Fruit fly (Drosophila melanogaster) whole organism, prepupa: ENCODE data around the gene Gr93a.
A peak's percentile ranks its signal among the peaks of the same experiment; 100 is the strongest.

ENCODE experiments used
- CG10631 ChIP-seq: fragments of 200-800 bp; sonication (Bioruptor generic); optimal IDR thresholded peaks from 2 replicates; lab custom pipeline; 2016; ENCODE audit warnings: missing biosample characterization, missing genetic modification characterization
- CG10669 ChIP-seq: fragments of 200-800 bp; sonication (Bioruptor generic); optimal IDR thresholded peaks from 3 replicates; lab custom pipeline; 2018; ENCODE audit warnings: missing biosample characterization, mild to moderate bottlenecking, missing genetic modification characterization, moderate library complexity
- CG11294 ChIP-seq: fragments of 200-800 bp; sonication (Bioruptor generic); IDR thresholded peaks from 2 replicates; pipeline ENCODE4 v1.3.6; 2022; ENCODE audit warnings: missing biosample characterization, missing genetic modification characterization
- CG11762 ChIP-seq: fragments of 200-800 bp; sonication (Bioruptor generic); optimal IDR thresholded peaks from 3 replicates; lab custom pipeline; 2016; ENCODE audit warnings: missing biosample characterization, missing genetic modification characterization; ENCODE audit not compliant: insufficient read depth
- CG11902 ChIP-seq: fragments of 200-800 bp; sonication (Bioruptor generic); optimal IDR thresholded peaks from 3 replicates; lab custom pipeline; 2016; ENCODE audit warnings: missing biosample characterization, missing genetic modification characterization
- CG15336 ChIP-seq: fragments of 200-800 bp; sonication (Bioruptor generic); IDR thresholded peaks from 2 replicates; pipeline ENCODE4 v1.3.6; 2022; ENCODE audit warnings: missing biosample characterization, missing genetic modification characterization
- CG1621 ChIP-seq: fragments of 200-800 bp; sonication (Bioruptor generic); optimal IDR thresholded peaks from 3 replicates; lab custom pipeline; 2018; ENCODE audit warnings: missing biosample characterization, mild to moderate bottlenecking, missing genetic modification characterization
- CG31627 ChIP-seq: fragments of 200-800 bp; sonication (Bioruptor generic); optimal IDR thresholded peaks from 3 replicates; lab custom pipeline; 2016; ENCODE audit warnings: missing biosample characterization, missing genetic modification characterization
- CG32006 ChIP-seq: fragments of 200-800 bp; sonication (Bioruptor generic); optimal IDR thresholded peaks from 3 replicates; lab custom pipeline; 2017; ENCODE audit warnings: missing biosample characterization, mild to moderate bottlenecking, missing genetic modification characterization
- CG4318 ChIP-seq: fragments of 200-800 bp; sonication (Bioruptor generic); optimal IDR thresholded peaks from 3 replicates; lab custom pipeline; 2017; ENCODE audit warnings: missing biosample characterization, mild to moderate bottlenecking, missing genetic modification characterization
- CG6792 ChIP-seq: fragments of 200-800 bp; sonication (Bioruptor generic); optimal IDR thresholded peaks from 3 replicates; lab custom pipeline; 2016; ENCODE audit warnings: missing biosample characterization, missing genetic modification characterization
- CG6808 ChIP-seq: fragments of 200-800 bp; sonication (Bioruptor generic); optimal IDR thresholded peaks from 3 replicates; lab custom pipeline; 2017; ENCODE audit warnings: missing biosample characterization, missing genetic modification characterization, mild to moderate bottlenecking, moderate library complexity, missing genetic modification reagents
- CG7368 ChIP-seq: fragments of 200-800 bp; sonication (Bioruptor generic); optimal IDR thresholded peaks from 3 replicates; lab custom pipeline; 2016; ENCODE audit warnings: missing biosample characterization, missing genetic modification characterization
- CG8319 ChIP-seq: fragments of 200-800 bp; sonication (Bioruptor generic); optimal IDR thresholded peaks from 3 replicates; lab custom pipeline; 2016; ENCODE audit warnings: missing biosample characterization, missing genetic modification characterization
- CG8632 ChIP-seq: fragments of 200-800 bp; sonication (Bioruptor generic); optimal IDR thresholded peaks from 3 replicates; lab custom pipeline; 2016; ENCODE audit warnings: missing biosample characterization, missing genetic modification characterization
- Eip78C ChIP-seq: fragments of 200-800 bp; sonication (Bioruptor generic); peaks from one replicate; lab custom pipeline; 2016; ENCODE audit warnings: missing biosample characterization, missing genetic modification characterization
- Eip93F ChIP-seq: fragments of 200-800 bp; sonication (Bioruptor generic); optimal IDR thresholded peaks from 2 replicates; lab custom pipeline; 2016; ENCODE audit warnings: missing biosample characterization, mild to moderate bottlenecking, missing genetic modification characterization
- Ets21C ChIP-seq: fragments of 200-800 bp; sonication (Bioruptor generic); optimal IDR thresholded peaks from 3 replicates; lab custom pipeline; 2016; ENCODE audit warnings: missing biosample characterization, missing genetic modification characterization
- Ets96B ChIP-seq: fragments of 200-800 bp; optimal IDR thresholded peaks from 2 replicates; lab custom pipeline; 2019; ENCODE audit warnings: missing biosample characterization, mild to moderate bottlenecking, missing genetic modification characterization, moderate library complexity
- Hr38 ChIP-seq: sonication (Bioruptor generic); optimal IDR thresholded peaks from 2 replicates; lab custom pipeline; 2016; ENCODE audit warnings: missing biosample characterization, missing genetic modification characterization
- Hr4 ChIP-seq: fragments of 200-800 bp; sonication (Bioruptor generic); optimal IDR thresholded peaks from 3 replicates; lab custom pipeline; 2016; ENCODE audit warnings: missing biosample characterization, missing genetic modification characterization
- Lpt ChIP-seq: fragments of 200-800 bp; sonication (Bioruptor generic); optimal IDR thresholded peaks from 3 replicates; lab custom pipeline; 2016; ENCODE audit warnings: missing biosample characterization, missing genetic modification characterization
- Smox ChIP-seq: fragments of 200-800 bp; sonication (Bioruptor generic); optimal IDR thresholded peaks from 3 replicates; lab custom pipeline; 2016; ENCODE audit warnings: missing biosample characterization, missing genetic modification characterization
- Sox102F ChIP-seq: fragments of 200-800 bp; sonication (Bioruptor generic); optimal IDR thresholded peaks from 2 replicates; lab custom pipeline; 2016; ENCODE audit warnings: missing biosample characterization, mild to moderate bottlenecking, missing genetic modification characterization
- Sox14 ChIP-seq: fragments of 200-800 bp; sonication (Bioruptor generic); optimal IDR thresholded peaks from 3 replicates; lab custom pipeline; 2016; ENCODE audit warnings: missing biosample characterization, missing genetic modification characterization
- Sox15 ChIP-seq: fragments of 200-800 bp; sonication (Bioruptor generic); optimal IDR thresholded peaks from 3 replicates; lab custom pipeline; 2016; ENCODE audit warnings: missing biosample characterization, missing genetic modification characterization
- acj6 ChIP-seq: fragments of 200-800 bp; sonication (Bioruptor generic); optimal IDR thresholded peaks from 3 replicates; lab custom pipeline; 2016; ENCODE audit warnings: missing biosample characterization, missing genetic modification characterization
- cyc ChIP-seq: fragments of 200-800 bp; sonication (Bioruptor generic); optimal IDR thresholded peaks from 3 replicates; lab custom pipeline; 2016; ENCODE audit warnings: missing biosample characterization, missing genetic modification characterization
- dac ChIP-seq: fragments of 200-800 bp; sonication (Bioruptor generic); optimal IDR thresholded peaks from 2 replicates; lab custom pipeline; 2017; ENCODE audit warnings: missing biosample characterization, mild to moderate bottlenecking, missing genetic modification characterization
- dsx ChIP-seq: fragments of 200-800 bp; optimal IDR thresholded peaks from 3 replicates; lab custom pipeline; 2019; ENCODE audit warnings: missing biosample characterization, mild to moderate bottlenecking, missing genetic modification characterization, moderate library complexity; ENCODE audit not compliant: poor library complexity, severe bottlenecking
- eg ChIP-seq: fragments of 200-800 bp; sonication (Bioruptor generic); IDR thresholded peaks from 3 replicates; pipeline ENCODE4 v1.3.6; 2022; ENCODE audit warnings: missing biosample characterization, missing genetic modification characterization
- fd59A ChIP-seq: fragments of 200-800 bp; sonication (Bioruptor generic); optimal IDR thresholded peaks from 2 replicates; lab custom pipeline; 2017; ENCODE audit warnings: missing biosample characterization, mild to moderate bottlenecking, missing genetic modification characterization, missing genetic modification reagents
- fkh ChIP-seq: fragments of 200-800 bp; sonication (Bioruptor generic); optimal IDR thresholded peaks from 3 replicates; lab custom pipeline; 2017; ENCODE audit warnings: missing biosample characterization, mild to moderate bottlenecking, missing genetic modification characterization, moderate library complexity
- lz ChIP-seq: fragments of 200-800 bp; sonication (Bioruptor generic); optimal IDR thresholded peaks from 3 replicates; lab custom pipeline; 2016; ENCODE audit warnings: missing biosample characterization, missing genetic modification characterization
- net ChIP-seq: fragments of 200-800 bp; sonication (Bioruptor generic); optimal IDR thresholded peaks from 3 replicates; lab custom pipeline; 2016; ENCODE audit warnings: missing biosample characterization, missing genetic modification characterization
- pdm3 ChIP-seq: fragments of 200-800 bp; sonication (Bioruptor generic); optimal IDR thresholded peaks from 3 replicates; lab custom pipeline; 2016; ENCODE audit warnings: missing biosample characterization, missing genetic modification characterization
- salr ChIP-seq, 2 experiments: fragments of 200-800 bp; sonication (Bioruptor generic); optimal IDR thresholded peaks; 3 replicates each; lab custom pipeline; 2016 to 2018; ENCODE audit warnings: missing biosample characterization in 2 of 2, missing genetic modification characterization in 2 of 2, mild to moderate bottlenecking in 1 of 2
- spab ChIP-seq: fragments of 200-800 bp; sonication (Bioruptor generic); optimal IDR thresholded peaks from 2 replicates; lab custom pipeline; 2017; ENCODE audit warnings: missing biosample characterization, mild to moderate bottlenecking, missing genetic modification characterization, missing genetic modification reagents
- svp ChIP-seq: fragments of 200-800 bp; sonication (Bioruptor generic); peaks from one replicate; lab custom pipeline; 2016; ENCODE audit warnings: missing biosample characterization, missing genetic modification characterization
- vri ChIP-seq: fragments of 200-800 bp; sonication (Bioruptor generic); optimal IDR thresholded peaks from 3 replicates; lab custom pipeline; 2016; ENCODE audit warnings: missing biosample characterization, mild to moderate bottlenecking, missing genetic modification characterization

The Gr93a gene

dm6 chr3R:21834234-21835070 lies 2.1 kb downstream of the Gr93a start (continued):
- TF ChIP-seq CG11762 (no peak), dsx (GFP tag; lab: Kevin White, UChicago) (peak; percentile 7), CG7368 (GFP tag; lab: Kevin White, UChicago) (no peak), CG10669 (GFP tag; lab: Kevin White, UChicago) (no peak), Hr4 (GFP tag; lab: Kevin White, UChicago) (peak; percentile 10), Ets21C (GFP tag; lab: Kevin White, UChicago) (no peak), net (GFP tag; lab: Kevin White, UChicago) (no peak), CG10631 (GFP tag; lab: Kevin White, UChicago) (peak; percentile 10), salr (GFP tag; optimal IDR thresholded peaks at IDR 0.05; lab: Kevin White, UChicago) (no peak), CG11294 (GFP tag; lab: Robert Waterston, UW) (no peak), CG11902 (GFP tag; lab: Kevin White, UChicago) (no peak), CG6792 (GFP tag; lab: Kevin White, UChicago) (no peak), Sox102F (no peak), eg (GFP tag; lab: Robert Waterston, UW) (0 out of 3 replicates have a peak, but pooled peaks have one; percentile 9), Sox15 (GFP tag; lab: Kevin White, UChicago) (no peak), CG15336 (peak; percentile 30; the same call in 1 of the 2 replicates), acj6 (GFP tag; lab: Kevin White, UChicago) (peak; percentile 44), vri (GFP tag; lab: Kevin White, UChicago) (no peak), CG8319 (GFP tag; lab: Kevin White, UChicago) (no peak), Ets96B (tag; lab: Kevin White, UChicago) (peak; percentile 15), cyc (GFP tag; lab: Kevin White, UChicago) (no peak), CG31627 (GFP tag; lab: Kevin White, UChicago) (no peak), Sox14 (GFP tag; lab: Kevin White, UChicago) (no peak), fd59A (no peak), CG8632 (GFP tag; lab: Kevin White, UChicago) (no peak), Eip93F (peak; percentile 5), Lpt (GFP tag; lab: Kevin White, UChicago) (no peak), CG6808 (GFP tag; lab: Kevin White, UChicago) (no peak), lz (GFP tag; lab: Kevin White, UChicago) (peak; percentile 4), fkh (GFP tag; lab: Kevin White, UChicago) (no peak), CG1621 (no peak), svp (peak; percentile 96), Eip78C (peak; percentile 72), dac (GFP tag; lab: Kevin White, UChicago) (no peak), CG32006 (GFP tag; lab: Kevin White, UChicago) (peak; percentile 31), pdm3 (no peak), Smox (peak; percentile 16), Hr38 (GFP tag; lab: Kevin White, UChicago) (no peak), spab (GFP tag; lab: Kevin White, UChicago) (no peak), CG4318 (GFP tag; lab: Kevin White, UChicago) (no peak)
